Fruit fly (Drosophila melanogaster): ENCODE data around the gene CG7255.

CG7255 gene

dm6 chr3L:15267710-15268609 is 36.1 kb upstream of the CG7255 start (continued):
- TF ChIP-seq Dad (GFP tag; optimal IDR thresholded peaks at IDR 0.05) (no peak), CG31441 (GFP tag; IDR thresholded peaks at IDR 0.05) (no peak), jigr1 (GFP tag; IDR thresholded peaks at IDR 0.05) (no peak), knrl (GFP tag; IDR thresholded peaks at IDR 0.05; ENCODE audit: partially characterized antibody) (peak; percentile 25; the same call in 1 of the 3 replicates), H15 (GFP tag; IDR thresholded peaks at IDR 0.05) (no peak), Mad (GFP tag; optimal IDR thresholded peaks at IDR 0.05) (no peak), CG11504 (tag; optimal IDR thresholded peaks at IDR 0.05) (peak; percentile 37), CG3847 (GFP tag; IDR thresholded peaks at IDR 0.05) (no peak), Ets65A (GFP tag) (no peak), Hsf (GFP tag; optimal IDR thresholded peaks at IDR 0.05) (peak; percentile 9), CG17568 (GFP tag; optimal IDR thresholded peaks at IDR 0.05) (no peak), Ssrp (tag; optimal IDR thresholded peaks at IDR 0.05) (no peak), vvl (GFP tag; IDR thresholded peaks at IDR 0.05) (no peak), CG10654 (GFP tag; optimal IDR thresholded peaks at IDR 0.05) (no peak), dmrt99B (tag; optimal IDR thresholded peaks at IDR 0.05) (peak; percentile 0), Bgb (GFP tag; IDR thresholded peaks at IDR 0.05; ENCODE audit: partially characterized antibody) (no peak), Atf6 (GFP tag; IDR thresholded peaks at IDR 0.05) (no peak), CG32772 (GFP tag; IDR thresholded peaks at IDR 0.05) (no peak), CrebB (tag; optimal IDR thresholded peaks at IDR 0.05) (no peak), NfI (GFP tag; optimal IDR thresholded peaks at IDR 0.05) (no peak), CG13624 (GFP tag; optimal IDR thresholded peaks at IDR 0.05) (no peak), pan (optimal IDR thresholded peaks at IDR 0.05) (no peak), pan (GFP tag; optimal IDR thresholded peaks at IDR 0.05 in 1 of 2, IDR thresholded peaks at IDR 0.05 in 1 of 2) (no peak)

dm6 chr3L:15268707-15269385 is 35.2 kb upstream of the CG7255 start:
- TF ChIP-seq gcm2 (GFP tag; optimal IDR thresholded peaks at IDR 0.05) (no peak), sens (GFP tag) (peak; percentile 5), gem (tag; optimal IDR thresholded peaks at IDR 0.05) (peak; percentile 38), CG11504 (tag; optimal IDR thresholded peaks at IDR 0.05) (peak; percentile 34), CG17385 (GFP tag; optimal IDR thresholded peaks at IDR 0.05) (no peak), lmd (GFP tag; IDR thresholded peaks at IDR 0.05) (0 out of 2 replicates have a peak, but pooled peaks have one; percentile 26), sisA (GFP tag; IDR thresholded peaks at IDR 0.05) (no peak), dati (GFP tag; IDR thresholded peaks at IDR 0.05) (no peak), vvl (GFP tag; IDR thresholded peaks at IDR 0.05) (0 out of 2 replicates have a peak, but pooled peaks have one; percentile 21), CG6813 (GFP tag; optimal IDR thresholded peaks at IDR 0.05) (no peak), CG3407 (GFP tag; optimal IDR thresholded peaks at IDR 0.05) (no peak), CG1024 (GFP tag; IDR thresholded peaks at IDR 0.05) (0 out of 2 replicates have a peak, but pooled peaks have one; percentile 9), CG31388 (GFP tag; optimal IDR thresholded peaks at IDR 0.05) (no peak), scrt (GFP tag; optimal IDR thresholded peaks at IDR 0.05) (no peak), CG10543 (GFP tag; optimal IDR thresholded peaks at IDR 0.05) (no peak), CG14441 (GFP tag; IDR thresholded peaks at IDR 0.05) (peak; percentile 58; the same call in 1 of the 2 replicates), CG7372 (GFP tag; IDR thresholded peaks at IDR 0.05) (peak; percentile 46; the same call in 1 of the 2 replicates), abd-A (tag; optimal IDR thresholded peaks at IDR 0.05) (peak; percentile 65), Med (GFP tag) (peak; percentile 66), crol (GFP tag; IDR thresholded peaks at IDR 0.05) (peak; percentile 67), Sox102F (GFP tag; optimal IDR thresholded peaks at IDR 0.05) (peak; percentile 17), dysf (GFP tag; IDR thresholded peaks at IDR 0.05) (peak; percentile 52; the same call in 2 of the 3 replicates), Deaf1 (tag; optimal IDR thresholded peaks at IDR 0.05) (no peak), cwo (GFP tag; optimal IDR thresholded peaks at IDR 0.05) (peak; percentile 30), Blimp-1 (GFP tag; optimal IDR thresholded peaks at IDR 0.05) (no peak), caup (GFP tag; optimal IDR thresholded peaks at IDR 0.05; ENCODE audit: severe bottlenecking) (peak; percentile 69), ttk (GFP tag; IDR thresholded peaks at IDR 0.05) (no peak; the same call in 1 of the 2 replicates)

Measured in whole organism, embryonic.